Worm (Caenorhabditis elegans): ENCODE data around the gene taf-6.1.

Gene taf-6.1

ce11 chrII:1149390-1149789 lies 21.6 kb downstream of the taf-6.1 start:
- TF ChIP-seq odd-2 (tag; optimal IDR thresholded peaks at IDR 0.05) (no peak), ceh-31 (tag; optimal IDR thresholded peaks at IDR 0.05) (no peak), nhr-11 (tag; optimal IDR thresholded peaks at IDR 0.05) (no peak), rnt-1 (tag; optimal IDR thresholded peaks at IDR 0.05) (no peak), ceh-14 (tag; optimal IDR thresholded peaks at IDR 0.05) (no peak)

DNA sequence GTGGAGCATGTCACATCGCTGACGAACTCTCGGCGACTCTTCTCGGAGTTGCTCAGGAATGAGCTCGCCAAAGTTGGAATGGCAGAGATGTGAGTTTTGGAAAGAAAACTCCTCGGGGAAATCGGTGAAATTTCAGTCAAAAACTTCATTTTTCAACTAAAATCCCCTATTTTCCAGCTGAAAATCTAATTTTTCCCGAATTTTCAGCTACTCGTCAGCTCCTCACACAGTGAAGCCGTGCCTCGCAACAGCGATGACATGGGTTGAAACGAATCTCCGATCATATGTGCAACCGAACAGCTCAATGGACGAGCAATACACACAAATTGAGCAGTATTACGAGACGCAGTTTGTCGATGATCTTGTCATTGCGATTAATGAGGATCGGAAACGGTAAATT lies 24.0 kb downstream of the taf-6.1 start:
- TF ChIP-seq unc-42 (tag; optimal IDR thresholded peaks at IDR 0.05) = no peak
- TF ChIP-seq F13H6.1 (tag; optimal IDR thresholded peaks at IDR 0.05) = no peak
- no peak for TF ChIP-seq tbx-7 (tag; optimal IDR thresholded peaks at IDR 0.05)
- TF ChIP-seq pqm-1 (tag; optimal IDR thresholded peaks at IDR 0.05) = no peak
- no peak for TF ChIP-seq mec-3 (tag; optimal IDR thresholded peaks at IDR 0.05; ENCODE audit: borderline replicate concordance)
- no peak for TF ChIP-seq fkh-6 (tag; optimal IDR thresholded peaks at IDR 0.05)
- no peak for TF ChIP-seq hlh-8 (tag; optimal IDR thresholded peaks at IDR 0.05)
- no peak for TF ChIP-seq C38D4.7 (GFP tag; optimal IDR thresholded peaks at IDR 0.05)
- TF ChIP-seq lin-11 (tag; optimal IDR thresholded peaks at IDR 0.05) = no peak
- TF ChIP-seq K02D7.2 (tag; optimal IDR thresholded peaks at IDR 0.05) = no peak
- TF ChIP-seq nhr-232 (tag; optimal IDR thresholded peaks at IDR 0.05) = no peak
- no peak for TF ChIP-seq ref-2 (tag; optimal IDR thresholded peaks at IDR 0.05)
- no peak for TF ChIP-seq unc-86 (tag; optimal IDR thresholded peaks at IDR 0.05)
- TF ChIP-seq gmeb-2 (tag; optimal IDR thresholded peaks at IDR 0.05) = no peak
- TF ChIP-seq K09A11.1 (tag; optimal IDR thresholded peaks at IDR 0.05; ENCODE audit: insufficient read depth) = no peak
- no peak for TF ChIP-seq che-1 (tag; optimal IDR thresholded peaks at IDR 0.05)
- TF ChIP-seq ceh-30 (tag; optimal IDR thresholded peaks at IDR 0.05) = no peak
- no peak for TF ChIP-seq ceh-22 (tag; optimal IDR thresholded peaks at IDR 0.05)
- TF ChIP-seq ceh-19 (GFP tag; optimal IDR thresholded peaks at IDR 0.05) = no peak
- TF ChIP-seq npax-4 (tag; optimal IDR thresholded peaks at IDR 0.05) = no peak

- TF ChIP-seq madf-2 (tag; optimal IDR thresholded peaks at IDR 0.05) = no peak
- TF ChIP-seq pha-2 (tag; optimal IDR thresholded peaks at IDR 0.05) = no peak
- TF ChIP-seq K02D7.2 (tag; optimal IDR thresholded peaks at IDR 0.05) = no peak
- TF ChIP-seq ama-1 (optimal IDR thresholded peaks at IDR 0.05) = no peak
- no peak for TF ChIP-seq sox-2 (GFP tag; IDR thresholded peaks at IDR 0.05)
- TF ChIP-seq unc-42 (tag; optimal IDR thresholded peaks at IDR 0.05) = no peak
- no peak for TF ChIP-seq hlh-13 (GFP tag; optimal IDR thresholded peaks at IDR 0.05)
- no peak for TF ChIP-seq gmeb-2 (tag; optimal IDR thresholded peaks at IDR 0.05)
- TF ChIP-seq ztf-16 (tag; optimal IDR thresholded peaks at IDR 0.05) = no peak
- TF ChIP-seq elt-4 (tag; optimal IDR thresholded peaks at IDR 0.05) = no peak
- TF ChIP-seq nhr-11 (tag; optimal IDR thresholded peaks at IDR 0.05) = no peak
- no peak for TF ChIP-seq ahr-1 (tag; optimal IDR thresholded peaks at IDR 0.05)
- TF ChIP-seq pat-9 (tag; optimal IDR thresholded peaks at IDR 0.05) = no peak
- no peak for TF ChIP-seq eyg-1 (tag; optimal IDR thresholded peaks at IDR 0.05)
- TF ChIP-seq dve-1 (tag; optimal IDR thresholded peaks at IDR 0.05) = no peak
- TF ChIP-seq fax-1 (tag; optimal IDR thresholded peaks at IDR 0.05) = no peak
- TF ChIP-seq pax-1 (tag; optimal IDR thresholded peaks at IDR 0.05) = no peak
Measured at ce11 chrII:1152732-1153131, 25.0 kb downstream of the taf-6.1 start.

DNA sequence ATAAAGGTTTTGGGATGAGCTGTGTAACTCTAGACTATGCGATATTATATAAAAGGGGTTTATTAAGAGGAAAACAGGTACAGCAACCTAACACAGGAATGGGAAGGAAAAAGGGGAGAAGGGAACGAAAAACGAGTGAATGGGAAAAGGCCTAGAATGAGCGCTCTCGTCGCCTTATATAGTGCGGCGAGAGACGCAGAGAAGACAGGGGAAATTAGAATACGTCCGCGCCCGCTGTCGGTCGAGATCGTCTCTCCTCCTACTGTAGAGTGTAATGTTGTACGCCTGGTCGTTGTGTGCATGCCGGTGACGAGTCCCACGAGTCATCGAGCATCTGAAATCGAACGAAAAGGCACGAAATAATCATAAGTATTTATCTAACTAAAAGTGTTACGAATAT lies 25.5 kb downstream of the taf-6.1 start:
- TF ChIP-seq ceh-48 (tag; optimal IDR thresholded peaks at IDR 0.05) (no peak), che-1 (tag; optimal IDR thresholded peaks at IDR 0.05) (no peak), K02D7.2 (tag; optimal IDR thresholded peaks at IDR 0.05) (no peak), ceh-2 (tag; optimal IDR thresholded peaks at IDR 0.05) (no peak), fkh-6 (tag; optimal IDR thresholded peaks at IDR 0.05) (no peak), pha-4 (tag; optimal IDR thresholded peaks at IDR 0.05) (no peak), pha-2 (tag; optimal IDR thresholded peaks at IDR 0.05) (no peak), ets-4 (tag; optimal IDR thresholded peaks at IDR 0.05) (no peak), fkh-10 (GFP tag; optimal IDR thresholded peaks at IDR 0.05) (no peak), ceh-24 (tag; optimal IDR thresholded peaks at IDR 0.05) (no peak), dve-1 (tag; optimal IDR thresholded peaks at IDR 0.05) (no peak), hlh-13 (GFP tag; optimal IDR thresholded peaks at IDR 0.05) (no peak), syd-9 (tag; optimal IDR thresholded peaks at IDR 0.05) (no peak), pqm-1 (tag; optimal IDR thresholded peaks at IDR 0.05) (no peak), gmeb-2 (tag; optimal IDR thresholded peaks at IDR 0.05) (no peak), C08G9.2 (tag; optimal IDR thresholded peaks at IDR 0.05) (no peak), nhr-11 (tag; optimal IDR thresholded peaks at IDR 0.05) (no peak), sdc-2 (tag; optimal IDR thresholded peaks at IDR 0.05) (no peak), ceh-9 (tag; optimal IDR thresholded peaks at IDR 0.05) (no peak), unc-3 (GFP tag; conservative IDR thresholded peaks at IDR 0.05) (no peak), unc-3 (tag; optimal IDR thresholded peaks at IDR 0.05) (no peak)

All from whole organism, late embryonic.